Fruit fly (Drosophila melanogaster) whole organism, embryonic: ENCODE data around the gene cold.
A peak's percentile ranks its signal among the peaks of the same experiment; 100 is the strongest.

Experiments
- Antp ChIP-seq: fragments of 200-800 bp; sonication (Bioruptor generic); optimal IDR thresholded peaks from 3 replicates; lab custom pipeline; 2016; ENCODE audit warnings: missing biosample characterization, missing genetic modification characterization
- Bgb ChIP-seq: fragments of 200-800 bp; sonication (Bioruptor generic); IDR thresholded peaks from 2 replicates; pipeline ENCODE4 v1.3.6; 2022; ENCODE audit warnings: missing biosample characterization, missing genetic modification characterization; ENCODE audit not compliant: partially characterized antibody
- CG10321 ChIP-seq: fragments of 200-800 bp; sonication (Bioruptor generic); IDR thresholded peaks from 2 replicates; pipeline ENCODE4 v1.3.6; 2022; ENCODE audit warnings: missing biosample characterization, missing genetic modification characterization
- CG11085 ChIP-seq: fragments of 200-800 bp; sonication (Bioruptor generic); IDR thresholded peaks from 2 replicates; pipeline ENCODE4 v1.3.6; 2022; ENCODE audit warnings: missing biosample characterization, missing genetic modification characterization
- CG11723 ChIP-seq: fragments of 200-800 bp; sonication (Bioruptor generic); optimal IDR thresholded peaks from 2 replicates; lab custom pipeline; 2017; ENCODE audit warnings: missing biosample characterization, mild to moderate bottlenecking, missing genetic modification characterization
- CG15011 ChIP-seq: fragments of 200-800 bp; sonication (Bioruptor generic); optimal IDR thresholded peaks from 3 replicates; lab custom pipeline; 2018; ENCODE audit warnings: missing biosample characterization, mild to moderate bottlenecking, missing genetic modification characterization
- CG1602 ChIP-seq: fragments of 200-800 bp; sonication (Bioruptor generic); optimal IDR thresholded peaks from 3 replicates; lab custom pipeline; 2016; ENCODE audit warnings: missing biosample characterization, missing genetic modification characterization
- CG1603 ChIP-seq: fragments of 200-800 bp; sonication (Bioruptor generic); optimal IDR thresholded peaks from 2 replicates; lab custom pipeline; 2019; ENCODE audit warnings: missing biosample characterization, mild to moderate bottlenecking, missing genetic modification characterization, moderate library complexity
- CG17328 ChIP-seq: fragments of 200-800 bp; sonication (Bioruptor generic); IDR thresholded peaks from 2 replicates; pipeline ENCODE4 v1.3.6; 2022; ENCODE audit warnings: missing biosample characterization, missing genetic modification characterization
- CG17612 ChIP-seq: fragments of 200-800 bp; sonication (Bioruptor generic); IDR thresholded peaks from 2 replicates; pipeline ENCODE4 v1.3.6; 2022; ENCODE audit warnings: missing biosample characterization, missing genetic modification characterization
- CG17912 ChIP-seq: fragments of 200-800 bp; sonication (Bioruptor generic); optimal IDR thresholded peaks from 2 replicates; lab custom pipeline; 2018; ENCODE audit warnings: missing biosample characterization, mild to moderate bottlenecking, missing genetic modification characterization
- CG18619 ChIP-seq: fragments of 200-800 bp; sonication (Bioruptor generic); optimal IDR thresholded peaks from 3 replicates; lab custom pipeline; 2017; ENCODE audit warnings: missing biosample characterization, mild to moderate bottlenecking, missing genetic modification characterization
- CG2712 ChIP-seq: fragments of 200-800 bp; optimal IDR thresholded peaks from 3 replicates; lab custom pipeline; 2019; ENCODE audit warnings: missing biosample characterization, mild to moderate bottlenecking, missing genetic modification characterization, moderate library complexity
- CG3163 ChIP-seq: fragments of 200-800 bp; sonication (Bioruptor generic); optimal IDR thresholded peaks from 3 replicates; lab custom pipeline; 2016; ENCODE audit warnings: missing biosample characterization, missing genetic modification characterization
- CG3281 ChIP-seq: fragments of 200-800 bp; sonication (Bioruptor generic); optimal IDR thresholded peaks from 3 replicates; lab custom pipeline; 2017; ENCODE audit warnings: missing biosample characterization, mild to moderate bottlenecking, missing genetic modification characterization
- CG42726 ChIP-seq: fragments of 200-800 bp; sonication (Bioruptor generic); IDR thresholded peaks from 2 replicates; pipeline ENCODE4 v1.3.6; 2022; ENCODE audit warnings: missing biosample characterization, missing genetic modification characterization; ENCODE audit not compliant: partially characterized antibody
- CG4360 ChIP-seq: fragments of 200-800 bp; sonication (Bioruptor generic); IDR thresholded peaks from 2 replicates; pipeline ENCODE4 v1.3.6; 2022; ENCODE audit warnings: missing biosample characterization, missing genetic modification characterization
- CG4730 ChIP-seq: fragments of 200-800 bp; sonication (Bioruptor generic); IDR thresholded peaks from 2 replicates; pipeline ENCODE4 v1.3.6; 2022; ENCODE audit warnings: missing biosample characterization, missing genetic modification characterization
- CG6272 ChIP-seq: fragments of 200-800 bp; sonication (Bioruptor generic); IDR thresholded peaks from 2 replicates; pipeline ENCODE4 v1.3.6; 2022; ENCODE audit warnings: missing biosample characterization, missing genetic modification characterization
- CG8281 ChIP-seq: fragments of 200-800 bp; sonication (Bioruptor generic); optimal IDR thresholded peaks from 2 replicates; lab custom pipeline; 2018; ENCODE audit warnings: missing biosample characterization, mild to moderate bottlenecking, missing genetic modification characterization, moderate library complexity
- CG8765 ChIP-seq: fragments of 200-800 bp; sonication (Bioruptor generic); IDR thresholded peaks from 2 replicates; pipeline ENCODE4 v1.3.6; 2022; ENCODE audit warnings: missing biosample characterization, missing genetic modification characterization
- CG9437 ChIP-seq: fragments of 200-800 bp; sonication (Bioruptor generic); optimal IDR thresholded peaks from 2 replicates; lab custom pipeline; 2018; ENCODE audit warnings: missing biosample characterization, mild to moderate bottlenecking, missing genetic modification characterization
- CHES-1-like ChIP-seq: fragments of 200-800 bp; sonication (Bioruptor generic); optimal IDR thresholded peaks from 2 replicates; lab custom pipeline; 2016; ENCODE audit warnings: missing biosample characterization, missing genetic modification characterization
- Dad ChIP-seq: fragments of 200-800 bp; sonication (Bioruptor generic); optimal IDR thresholded peaks from 3 replicates; lab custom pipeline; 2016; ENCODE audit warnings: missing biosample characterization, missing genetic modification characterization
- E2f1 ChIP-seq: fragments of 200-800 bp; sonication (Bioruptor generic); IDR thresholded peaks from 2 replicates; pipeline ENCODE4 v1.3.6; 2022; ENCODE audit warnings: missing biosample characterization, missing genetic modification characterization
- Gsc ChIP-seq: fragments of 200-800 bp; sonication (Bioruptor generic); IDR thresholded peaks from 2 replicates; pipeline ENCODE4 v1.3.6; 2022; ENCODE audit warnings: missing biosample characterization, missing genetic modification characterization
- HLHmδ ChIP-seq: fragments of 200-800 bp; sonication (Bioruptor generic); optimal IDR thresholded peaks from 2 replicates; lab custom pipeline; 2018; ENCODE audit warnings: missing biosample characterization, mild to moderate bottlenecking, missing genetic modification characterization, moderate library complexity
- Med ChIP-seq: fragments of 200-800 bp; sonication (Bioruptor generic); peaks from one replicate; lab custom pipeline; 2016; ENCODE audit warnings: missing biosample characterization, missing genetic modification characterization, mild to moderate bottlenecking, inconsistent platforms, moderate library complexity
- PHDP ChIP-seq: fragments of 200-800 bp; sonication (Bioruptor generic); optimal IDR thresholded peaks from 3 replicates; lab custom pipeline; 2018; ENCODE audit warnings: missing biosample characterization, mild to moderate bottlenecking, missing genetic modification characterization, moderate library complexity
- Sry-β ChIP-seq: fragments of 200-800 bp; sonication (Bioruptor generic); optimal IDR thresholded peaks from 2 replicates; lab custom pipeline; 2018; ENCODE audit warnings: missing biosample characterization, mild to moderate bottlenecking, missing genetic modification characterization, moderate library complexity
- Tbp ChIP-seq: fragments of >200 bp; optimal IDR thresholded peaks from 2 replicates; lab custom pipeline; 2018; ENCODE audit warnings: missing biosample characterization, missing genetic modification characterization
- Trl ChIP-seq, 3 experiments: fragments of >200 bp in 2 of 3; fragments of 200-800 bp in 1 of 3; sonication (Bioruptor generic) in 1 of 3; optimal IDR thresholded peaks; 2 replicates in 1 of 3; 3 replicates in 2 of 3; lab custom pipeline; 2016 to 2017; ENCODE audit warnings: missing biosample characterization in 1 of 3, missing genetic modification characterization in 1 of 3
- abd-A ChIP-seq: fragments of 200-800 bp; sonication (Bioruptor generic); optimal IDR thresholded peaks from 3 replicates; lab custom pipeline; 2019; ENCODE audit warnings: missing biosample characterization, mild to moderate bottlenecking, missing genetic modification characterization, moderate library complexity
- chinmo ChIP-seq: fragments of 200-800 bp; sonication (Bioruptor generic); IDR thresholded peaks from 4 replicates; pipeline ENCODE4 v1.3.6; 2022; ENCODE audit warnings: missing biosample characterization, missing genetic modification characterization; ENCODE audit not compliant: partially characterized antibody
- disco-r ChIP-seq: fragments of 200-800 bp; sonication (Bioruptor generic); optimal IDR thresholded peaks from 2 replicates; lab custom pipeline; 2016; ENCODE audit warnings: missing biosample characterization, missing genetic modification characterization
- emc ChIP-seq: fragments of 200-800 bp; sonication (Bioruptor generic); optimal IDR thresholded peaks from 2 replicates; lab custom pipeline; 2016; ENCODE audit warnings: missing biosample characterization, missing genetic modification characterization
- fd64A ChIP-seq: fragments of 200-800 bp; sonication (Bioruptor generic); optimal IDR thresholded peaks from 3 replicates; lab custom pipeline; 2018; ENCODE audit warnings: missing biosample characterization, mild to moderate bottlenecking, missing genetic modification characterization
- ftz-f1 ChIP-seq: fragments of 200-800 bp; sonication (Bioruptor generic); optimal IDR thresholded peaks from 2 replicates; lab custom pipeline; 2016; ENCODE audit warnings: missing biosample characterization, missing genetic modification characterization
- gce ChIP-seq: fragments of 200-800 bp; sonication (Bioruptor generic); IDR thresholded peaks from 3 replicates; pipeline ENCODE4 v1.3.6; 2022; ENCODE audit warnings: missing biosample characterization, missing genetic modification characterization
- grn ChIP-seq: fragments of 200-800 bp; sonication (Bioruptor generic); optimal IDR thresholded peaks from 3 replicates; lab custom pipeline; 2017; ENCODE audit warnings: missing biosample characterization, missing genetic modification characterization
- jing ChIP-seq: fragments of 200-800 bp; sonication (Bioruptor generic); optimal IDR thresholded peaks from 2 replicates; lab custom pipeline; 2018; ENCODE audit warnings: missing biosample characterization, mild to moderate bottlenecking, missing genetic modification characterization
- ken ChIP-seq: fragments of 200-800 bp; sonication (Bioruptor generic); IDR thresholded peaks from 3 replicates; pipeline ENCODE4 v1.3.6; 2022; ENCODE audit warnings: missing biosample characterization, missing genetic modification characterization
- klu ChIP-seq: fragments of 200-800 bp; sonication (Bioruptor generic); IDR thresholded peaks from 2 replicates; pipeline ENCODE4 v1.3.6; 2022; ENCODE audit warnings: missing biosample characterization, missing genetic modification characterization
- knrl ChIP-seq: fragments of 200-800 bp; sonication (Bioruptor generic); IDR thresholded peaks from 3 replicates; pipeline ENCODE4 v1.3.6; 2022; ENCODE audit warnings: missing biosample characterization, missing genetic modification characterization; ENCODE audit not compliant: partially characterized antibody
- peb ChIP-seq: fragments of 200-800 bp; sonication (Bioruptor generic); IDR thresholded peaks from 2 replicates; pipeline ENCODE4 v1.3.6; 2022; ENCODE audit warnings: missing biosample characterization, missing genetic modification characterization
- pros ChIP-seq: fragments of 200-800 bp; sonication (Bioruptor generic); optimal IDR thresholded peaks from 3 replicates; lab custom pipeline; 2019; ENCODE audit warnings: missing biosample characterization, mild to moderate bottlenecking, missing genetic modification characterization, moderate library complexity
- sim ChIP-seq: fragments of 200-800 bp; sonication (Bioruptor generic); IDR thresholded peaks from 2 replicates; pipeline ENCODE4 v1.3.6; 2022; ENCODE audit warnings: missing biosample characterization, missing genetic modification characterization
- sima ChIP-seq: fragments of 200-800 bp; sonication (Bioruptor generic); optimal IDR thresholded peaks from 2 replicates; lab custom pipeline; 2016; ENCODE audit warnings: missing biosample characterization, missing genetic modification characterization
- so ChIP-seq: fragments of 200-800 bp; sonication (Bioruptor generic); IDR thresholded peaks from 3 replicates; pipeline ENCODE4 v1.3.6; 2022; ENCODE audit warnings: missing biosample characterization, missing genetic modification characterization
- tgo ChIP-seq: fragments of 200-800 bp; sonication (Bioruptor generic); IDR thresholded peaks from 3 replicates; pipeline ENCODE4 v1.3.6; 2022; ENCODE audit warnings: missing biosample characterization, missing genetic modification characterization
- tna ChIP-seq: fragments of 200-800 bp; sonication (Bioruptor generic); IDR thresholded peaks from 2 replicates; pipeline ENCODE4 v1.3.6; 2022; ENCODE audit warnings: missing biosample characterization, missing genetic modification characterization; ENCODE audit not compliant: partially characterized antibody

Gene cold

dm6 chr2L:574226-574625, at the start of gene cold, which contains the start of gene Ipk2 (continued):
- no peak for TF ChIP-seq CG15011 (GFP tag; lab: Kevin White, UChicago)
- TF ChIP-seq CG1602 (GFP tag; lab: Kevin White, UChicago), result peak; percentile 72
- TF ChIP-seq PHDP (tag; lab: Kevin White, UChicago), result no peak
- TF ChIP-seq CG11723, result no peak
- TF ChIP-seq klu, result peak; percentile 79
- peak; percentile 82 for TF ChIP-seq CG2712 (tag; lab: Kevin White, UChicago)
- peak; percentile 64 for TF ChIP-seq CG8765 (GFP tag; lab: Robert Waterston, UW)
- TF ChIP-seq CG3163 (GFP tag; lab: Kevin White, UChicago), result peak; percentile 55
- TF ChIP-seq CG1603 (tag; lab: Kevin White, UChicago), result peak; percentile 50
- peak; percentile 85 for TF ChIP-seq CG18619 (GFP tag; lab: Kevin White, UChicago)
- 0 out of 2 replicates have a peak, but pooled peaks have one; percentile 11 for TF ChIP-seq CG17328 (GFP tag; lab: Robert Waterston, UW)
- no peak for TF ChIP-seq CG17912 (GFP tag; lab: Kevin White, UChicago)
- TF ChIP-seq Bgb (GFP tag; lab: Robert Waterston, UW), result no peak; the same call in 1 of the 2 replicates
- TF ChIP-seq Dad (GFP tag; lab: Kevin White, UChicago), result peak; percentile 64
- peak; percentile 14; the same call in 1 of the 2 replicates for TF ChIP-seq CG17612 (GFP tag; lab: Robert Waterston, UW)
- peak; percentile 16; the same call in 1 of the 2 replicates for TF ChIP-seq peb
- TF ChIP-seq pros (GFP tag; lab: Kevin White, UChicago), result no peak
- TF ChIP-seq CG6272, result peak; percentile 81
- peak; percentile 83 for TF ChIP-seq CG3281 (GFP tag; lab: Kevin White, UChicago)
- TF ChIP-seq CG4360 (GFP tag; lab: Robert Waterston, UW), result no peak
- no peak for TF ChIP-seq CG10321 (GFP tag; lab: Robert Waterston, UW)
- TF ChIP-seq jing (GFP tag; lab: Kevin White, UChicago), result peak; percentile 38
- TF ChIP-seq CG9437, result peak; percentile 92
- TF ChIP-seq Sry-β (GFP tag; lab: Kevin White, UChicago), result peak; percentile 99
- peak; percentile 75 for TF ChIP-seq E2f1 (GFP tag; lab: Robert Waterston, UW)
- TF ChIP-seq CHES-1-like (GFP tag; lab: Kevin White, UChicago), result peak; percentile 84
- TF ChIP-seq sima (GFP tag; lab: Kevin White, UChicago), result no peak
- TF ChIP-seq chinmo (GFP tag; lab: Robert Waterston, UW), result no peak
- no peak for TF ChIP-seq abd-A (tag; lab: Kevin White, UChicago)
- TF ChIP-seq ken, result peak; percentile 72
- peak; percentile 67 for TF ChIP-seq CG11085 (GFP tag; lab: Robert Waterston, UW)
- TF ChIP-seq grn (GFP tag; lab: Kevin White, UChicago), result no peak
- TF ChIP-seq fd64A, result no peak
- TF ChIP-seq tgo (GFP tag; lab: Robert Waterston, UW), result peak; percentile 58
- TF ChIP-seq Med (GFP tag; lab: Kevin White, UChicago), result peak; percentile 97
- TF ChIP-seq gce, result no peak
- TF ChIP-seq ftz-f1 (GFP tag; lab: Kevin White, UChicago), result peak; percentile 57
- no peak for TF ChIP-seq HLHmδ (GFP tag; lab: Kevin White, UChicago)
- TF ChIP-seq so (GFP tag; lab: Robert Waterston, UW), result no peak; the same call in 2 of the 3 replicates
- TF ChIP-seq Trl (optimal IDR thresholded peaks at IDR 0.05; lab: Kevin White, UChicago), result no peak
- peak; percentile 78 for TF ChIP-seq Trl (GFP tag; optimal IDR thresholded peaks at IDR 0.05; lab: Kevin White, UChicago)
- no peak for TF ChIP-seq sim (GFP tag; lab: Robert Waterston, UW)
- no peak for TF ChIP-seq CG42726 (GFP tag; lab: Robert Waterston, UW)
- TF ChIP-seq tna, result no peak
- no peak for TF ChIP-seq emc (GFP tag; lab: Kevin White, UChicago)
- peak; percentile 67 for TF ChIP-seq Antp
- 0 out of 2 replicates have a peak, but pooled peaks have one; percentile 26 for TF ChIP-seq Gsc
- peak; percentile 52 for TF ChIP-seq disco-r
- peak; percentile 57 for TF ChIP-seq CG4730
- TF ChIP-seq CG8281 (tag; lab: Kevin White, UChicago), result peak; percentile 34
- TF ChIP-seq Tbp (GFP tag; lab: Kevin White, UChicago), result no peak
- TF ChIP-seq knrl (GFP tag; lab: Robert Waterston, UW), result peak; percentile 41; the same call in 1 of the 3 replicates
